Fruit fly (Drosophila melanogaster) whole organism, embryonic: ENCODE measurements around the gene eIF3l.

ENCODE experiments used
- Abd-B ChIP-seq: fragments of 200-800 bp; sonication (Bioruptor generic); optimal IDR thresholded peaks from 2 replicates; lab custom pipeline; 2018; ENCODE audit warnings: missing biosample characterization, mild to moderate bottlenecking, missing genetic modification characterization, moderate library complexity
- CG2116 ChIP-seq: fragments of 200-800 bp; sonication (Bioruptor generic); optimal IDR thresholded peaks from 3 replicates; lab custom pipeline; 2018; ENCODE audit warnings: missing biosample characterization, mild to moderate bottlenecking, missing genetic modification characterization
- CG32532 ChIP-seq: fragments of 200-800 bp; sonication (Bioruptor generic); IDR thresholded peaks from 2 replicates; pipeline ENCODE4 v1.3.6; 2022; ENCODE audit warnings: missing biosample characterization, missing genetic modification characterization
- CG3847 ChIP-seq: fragments of 200-800 bp; sonication (Bioruptor generic); IDR thresholded peaks from 2 replicates; pipeline ENCODE4 v1.3.6; 2022; ENCODE audit warnings: missing biosample characterization, missing genetic modification characterization
- CG8944 ChIP-seq: fragments of 200-800 bp; sonication (Bioruptor generic); optimal IDR thresholded peaks from 3 replicates; lab custom pipeline; 2016; ENCODE audit warnings: missing biosample characterization, missing genetic modification characterization
- Eip74EF ChIP-seq, 2 experiments: fragments of 200-800 bp in 1 of 2; fragments of >200 bp in 1 of 2; sonication (Bioruptor generic) in 1 of 2; optimal IDR thresholded peaks; 2 replicates each; lab custom pipeline; 2017 to 2019; ENCODE audit warnings: missing biosample characterization in 2 of 2, missing genetic modification characterization in 2 of 2, mild to moderate bottlenecking in 1 of 2, moderate library complexity in 1 of 2
- Spps ChIP-seq: fragments of 200-800 bp; sonication (Bioruptor generic); optimal IDR thresholded peaks from 2 replicates; lab custom pipeline; 2018; ENCODE audit warnings: missing biosample characterization, mild to moderate bottlenecking, missing genetic modification characterization
- ind ChIP-seq: fragments of 200-800 bp; sonication (Bioruptor generic); optimal IDR thresholded peaks from 3 replicates; lab custom pipeline; 2016; ENCODE audit warnings: missing biosample characterization, missing genetic modification characterization
- lbe ChIP-seq: fragments of 200-800 bp; sonication (Bioruptor generic); optimal IDR thresholded peaks from 2 replicates; lab custom pipeline; 2016; ENCODE audit warnings: missing biosample characterization, mild to moderate bottlenecking, missing genetic modification characterization
- pan ChIP-seq, 4 experiments: fragments of >200 bp in 3 of 4; fragments of 200-800 bp in 1 of 4; sonication (Bioruptor generic) in 1 of 4; optimal IDR thresholded peaks in 3 of 4; IDR thresholded peaks in 1 of 4; 2 replicates each; pipeline versions ENCODE4 v1.3.6 to Lab custom; 2017 to 2022; ENCODE audit warnings: missing biosample characterization in 2 of 4, missing genetic modification characterization in 2 of 4, mixed read lengths in 1 of 4
- ranshi ChIP-seq: fragments of 200-800 bp; sonication (Bioruptor generic); IDR thresholded peaks from 2 replicates; pipeline ENCODE4 v1.3.6; 2022; ENCODE audit warnings: missing biosample characterization, missing genetic modification characterization
- run ChIP-seq: fragments of 200-800 bp; sonication (Bioruptor generic); optimal IDR thresholded peaks from 3 replicates; lab custom pipeline; 2018; ENCODE audit warnings: missing biosample characterization, mild to moderate bottlenecking, missing genetic modification characterization
- usp ChIP-seq: fragments of >200 bp; optimal IDR thresholded peaks from 2 replicates; lab custom pipeline; 2017; ENCODE audit warnings: missing biosample characterization, missing genetic modification characterization

- TF ChIP-seq lbe (GFP tag; lab: Kevin White, UChicago) (no peak), ind (GFP tag; lab: Kevin White, UChicago) (no peak), run (tag; lab: Kevin White, UChicago) (no peak), usp (GFP tag; lab: Kevin White, UChicago) (no peak), CG2116 (peak; percentile 61), ranshi (GFP tag; lab: Robert Waterston, UW) (no peak), pan (optimal IDR thresholded peaks at IDR 0.05; lab: Kevin White, UChicago) (no peak), pan (GFP tag; optimal IDR thresholded peaks at IDR 0.05 in 1 of 2, IDR thresholded peaks at IDR 0.05 in 1 of 2) (no peak), Eip74EF (GFP tag; optimal IDR thresholded peaks at IDR 0.05; lab: Kevin White, UChicago) (no peak), CG3847 (GFP tag; lab: Robert Waterston, UW) (no peak), Abd-B (GFP tag; lab: Kevin White, UChicago) (no peak), CG8944 (no peak), Spps (no peak), CG32532 (GFP tag; lab: Robert Waterston, UW) (no peak)
Observed at dm6 chr3L:12119875-12120485, 25.9 kb downstream of the eIF3l start, which contains the start of gene CG11560.
